Worm (Caenorhabditis elegans) whole organism, late embryonic: ENCODE measurements around the gene npr-33.

Experiments used
- ahr-1 ChIP-seq: sonication (generic microtip); optimal IDR thresholded peaks from 2 replicates; lab custom pipeline; 2016; ENCODE audit warnings: missing genetic modification characterization, missing compliant biosample characterization
- ceh-14 ChIP-seq: sonication (generic microtip); optimal IDR thresholded peaks from 2 replicates; lab custom pipeline; 2016; ENCODE audit warnings: missing genotype, missing genetic modification characterization, missing compliant biosample characterization
- ceh-18 ChIP-seq: sonication (generic microtip); optimal IDR thresholded peaks from 2 replicates; lab custom pipeline; 2016; ENCODE audit warnings: missing genetic modification characterization, missing compliant biosample characterization
- ceh-2 ChIP-seq: sonication (generic microtip); optimal IDR thresholded peaks from 2 replicates; lab custom pipeline; 2016; ENCODE audit warnings: missing genotype, missing genetic modification characterization, missing compliant biosample characterization
- ceh-24 ChIP-seq: sonication (generic microtip); optimal IDR thresholded peaks from 2 replicates; lab custom pipeline; 2016; ENCODE audit warnings: mild to moderate bottlenecking, missing genetic modification characterization, missing compliant biosample characterization
- ceh-31 ChIP-seq: sonication (generic microtip); optimal IDR thresholded peaks from 2 replicates; lab custom pipeline; 2016; ENCODE audit warnings: missing genetic modification characterization, missing compliant biosample characterization
- ceh-34 ChIP-seq: sonication (generic microtip); optimal IDR thresholded peaks from 2 replicates; lab custom pipeline; 2016; ENCODE audit warnings: mild to moderate bottlenecking, missing genetic modification characterization, missing compliant biosample characterization
- ceh-45 ChIP-seq: fragments of 200-800 bp; sonication (Bioruptor generic); IDR thresholded peaks from 2 replicates; pipeline ENCODE4 v1.3.6; 2022; ENCODE audit warnings: missing genetic modification reagents, missing genetic modification characterization, missing compliant biosample characterization
- ceh-48 ChIP-seq: sonication (generic microtip); optimal IDR thresholded peaks from 2 replicates; lab custom pipeline; 2016; ENCODE audit warnings: missing genetic modification characterization, inconsistent platforms, missing compliant biosample characterization
- ceh-6 ChIP-seq: fragments of 200-800 bp; sonication (Bioruptor generic); optimal IDR thresholded peaks from 2 replicates; lab custom pipeline; 2018; ENCODE audit warnings: mild to moderate bottlenecking, missing genetic modification characterization, missing compliant biosample characterization
- ceh-9 ChIP-seq: sonication (generic microtip); optimal IDR thresholded peaks from 2 replicates; lab custom pipeline; 2016; ENCODE audit warnings: mild to moderate bottlenecking, missing genetic modification characterization, inconsistent platforms, missing compliant biosample characterization
- che-1 ChIP-seq: sonication (generic microtip); optimal IDR thresholded peaks from 2 replicates; lab custom pipeline; 2016; ENCODE audit warnings: mild to moderate bottlenecking, missing genetic modification characterization, missing compliant biosample characterization
- elt-2 ChIP-seq: sonication (generic microtip); optimal IDR thresholded peaks from 2 replicates; lab custom pipeline; 2016; ENCODE audit warnings: missing genetic modification reagents, missing genetic modification characterization, missing compliant biosample characterization
- elt-4 ChIP-seq: sonication (generic microtip); optimal IDR thresholded peaks from 2 replicates; lab custom pipeline; 2016; ENCODE audit warnings: missing genetic modification characterization, missing compliant biosample characterization
- ets-4 ChIP-seq: sonication (generic microtip); optimal IDR thresholded peaks from 2 replicates; lab custom pipeline; 2016; ENCODE audit warnings: missing genetic modification characterization, missing compliant biosample characterization
- eyg-1 ChIP-seq: sonication (generic microtip); optimal IDR thresholded peaks from 2 replicates; lab custom pipeline; 2016; ENCODE audit warnings: missing genotype, missing genetic modification characterization, missing compliant biosample characterization
- gmeb-2 ChIP-seq: sonication (generic microtip); optimal IDR thresholded peaks from 2 replicates; lab custom pipeline; 2016; ENCODE audit warnings: missing genetic modification characterization, inconsistent platforms, missing compliant biosample characterization
- hlh-13 ChIP-seq: fragments of 200-800 bp; sonication (Bioruptor generic); optimal IDR thresholded peaks from 2 replicates; lab custom pipeline; 2018; ENCODE audit warnings: mild to moderate bottlenecking, missing genetic modification characterization, missing compliant biosample characterization
- hlh-30 ChIP-seq: sonication (generic microtip); optimal IDR thresholded peaks from 2 replicates; lab custom pipeline; 2017; ENCODE audit warnings: antibody characterized with exemption, missing genetic modification characterization, missing compliant biosample characterization; ENCODE audit not compliant: insufficient read depth
- hlh-8 ChIP-seq: sonication (generic microtip); optimal IDR thresholded peaks from 2 replicates; lab custom pipeline; 2016; ENCODE audit warnings: missing genotype, missing genetic modification characterization, missing compliant biosample characterization
- lim-6 ChIP-seq: sonication (generic microtip); optimal IDR thresholded peaks from 2 replicates; lab custom pipeline; 2016; ENCODE audit warnings: missing genetic modification characterization, missing compliant biosample characterization
- madf-2 ChIP-seq: sonication (generic microtip); optimal IDR thresholded peaks from 2 replicates; lab custom pipeline; 2017; ENCODE audit warnings: missing genetic modification characterization, missing compliant biosample characterization
- mec-3 ChIP-seq: sonication (generic microtip); optimal IDR thresholded peaks from 2 replicates; lab custom pipeline; 2016; ENCODE audit warnings: borderline replicate concordance, missing genetic modification characterization, missing compliant biosample characterization
- nfya-1 ChIP-seq: sonication (generic microtip); optimal IDR thresholded peaks from 2 replicates; lab custom pipeline; 2017; ENCODE audit warnings: missing genetic modification characterization, mild to moderate bottlenecking, missing compliant biosample characterization, antibody characterized with exemption, moderate library complexity
- nhr-232 ChIP-seq: sonication (generic microtip); optimal IDR thresholded peaks from 2 replicates; lab custom pipeline; 2016; ENCODE audit warnings: missing genetic modification characterization, missing compliant biosample characterization
- npax-4 ChIP-seq: sonication (generic microtip); optimal IDR thresholded peaks from 2 replicates; lab custom pipeline; 2016; ENCODE audit warnings: missing genetic modification characterization, missing compliant biosample characterization
- pag-3 ChIP-seq: sonication (generic microtip); optimal IDR thresholded peaks from 2 replicates; lab custom pipeline; 2016; ENCODE audit warnings: missing compliant biosample characterization, missing genetic modification characterization, borderline replicate concordance
- pat-9 ChIP-seq: fragments of 200-800 bp; sonication (Bioruptor generic); optimal IDR thresholded peaks from 2 replicates; lab custom pipeline; 2018; ENCODE audit warnings: mild to moderate bottlenecking, missing genetic modification characterization, moderate library complexity, missing compliant biosample characterization
- pha-4 ChIP-seq: fragments of 150-350 bp; optimal IDR thresholded peaks from 2 replicates; lab custom pipeline; 2018; ENCODE audit warnings: missing biosample characterization, missing genetic modification reagents, missing genetic modification characterization
- pros-1 ChIP-seq: fragments of 150-350 bp; optimal IDR thresholded peaks from 2 replicates; lab custom pipeline; 2014; ENCODE audit warnings: missing biosample characterization, missing genetic modification reagents, missing genetic modification characterization
- sox-2 ChIP-seq: fragments of 200-800 bp; sonication (Bioruptor generic); IDR thresholded peaks from 2 replicates; pipeline ENCODE4 v1.3.6; 2022; ENCODE audit warnings: missing genetic modification reagents, missing genetic modification characterization, missing compliant biosample characterization
- syd-9 ChIP-seq: sonication (generic microtip); optimal IDR thresholded peaks from 2 replicates; lab custom pipeline; 2016; ENCODE audit warnings: mild to moderate bottlenecking, missing genetic modification characterization, moderate library complexity, missing compliant biosample characterization
- tbx-2 ChIP-seq: sonication (generic microtip); optimal IDR thresholded peaks from 2 replicates; lab custom pipeline; 2016; ENCODE audit warnings: missing genetic modification characterization, missing compliant biosample characterization
- ttx-3 ChIP-seq: sonication (generic microtip); optimal IDR thresholded peaks from 2 replicates; lab custom pipeline; 2016; ENCODE audit warnings: missing genetic modification reagents, missing genetic modification characterization, missing compliant biosample characterization
- unc-42 ChIP-seq: sonication (generic microtip); optimal IDR thresholded peaks from 2 replicates; lab custom pipeline; 2016; ENCODE audit warnings: missing genotype, missing genetic modification characterization, missing compliant biosample characterization
- unc-55 ChIP-seq: sonication (generic microtip); optimal IDR thresholded peaks from 2 replicates; lab custom pipeline; 2017; ENCODE audit warnings: missing biosample characterization, missing genetic modification reagents, missing genetic modification characterization

The npr-33 gene

ce11 chrX:15943709-15944108, 33.3 kb downstream of the npr-33 start, which contains the start of gene mec-5:
Gene mec-5 (plus strand): TSS chrX:15944009.
- TF ChIP-seq elt-2 (tag; lab: Kevin White, UChicago) (no peak), pag-3 (no peak), ceh-2 (no peak), ceh-14 (no peak), ceh-9 (tag; lab: Kevin White, UChicago) (no peak), hlh-30 (tag; lab: Kevin White, UChicago) (no peak), ceh-48 (tag; lab: Kevin White, UChicago) (no peak), ceh-24 (tag; lab: Kevin White, UChicago) (no peak), elt-4 (tag; lab: Kevin White, UChicago) (no peak), ceh-6 (GFP tag; lab: Kevin White, UChicago) (no peak), pha-4 (tag; lab: Kevin White, UChicago) (no peak), ceh-31 (tag; lab: Kevin White, UChicago) (no peak), ets-4 (no peak), hlh-8 (tag; lab: Kevin White, UChicago) (no peak), ceh-45 (GFP tag; lab: Robert Waterston, UW) (no peak), sox-2 (GFP tag; lab: Robert Waterston, UW) (no peak), ceh-18 (tag; lab: Kevin White, UChicago) (no peak), gmeb-2 (tag; lab: Kevin White, UChicago) (no peak), tbx-2 (tag; lab: Kevin White, UChicago) (no peak)

ce11 chrX:15944198-15944597, 33.8 kb downstream of the npr-33 start:
- TF ChIP-seq hlh-13 (GFP tag; lab: Kevin White, UChicago) (no peak), pat-9 (tag; lab: Kevin White, UChicago) (no peak), syd-9 (tag; lab: Kevin White, UChicago) (no peak), mec-3 (no peak)
- TF ChIP-seq, all 69 proteins: peak for 0

ce11 chrX:15945806-15946205, 35.4 kb downstream of the npr-33 start:
- TF ChIP-seq elt-4 (tag; lab: Kevin White, UChicago) (no peak), lim-6 (tag; lab: Kevin White, UChicago) (no peak), mec-3 (peak; percentile 12)

ce11 chrX:15951194-15951593, 40.8 kb downstream of the npr-33 start, which contains the start of gene col-186:
Gene col-186 (plus strand): TSS chrX:15951494.
- TF ChIP-seq pros-1 (tag; lab: Kevin White, UChicago) (no peak), gmeb-2 (tag; lab: Kevin White, UChicago) (no peak), pag-3 (no peak), ceh-9 (tag; lab: Kevin White, UChicago) (no peak), ceh-34 (no peak), hlh-8 (tag; lab: Kevin White, UChicago) (no peak), unc-42 (no peak), ceh-48 (tag; lab: Kevin White, UChicago) (no peak), madf-2 (no peak), nfya-1 (tag; lab: Kevin White, UChicago) (no peak), che-1 (no peak), ttx-3 (tag; lab: Kevin White, UChicago) (no peak), ceh-24 (tag; lab: Kevin White, UChicago) (no peak), elt-4 (tag; lab: Kevin White, UChicago) (no peak), nhr-232 (tag; lab: Kevin White, UChicago) (no peak), elt-2 (tag; lab: Kevin White, UChicago) (no peak), eyg-1 (tag; lab: Kevin White, UChicago) (no peak), ahr-1 (tag; lab: Kevin White, UChicago) (no peak), unc-55 (no peak), npax-4 (no peak)
- TF ChIP-seq, all 69 proteins: peak for 0
